Fruit fly (Drosophila melanogaster): ENCODE results near the gene CG9231.

The CG9231 gene

DNA sequence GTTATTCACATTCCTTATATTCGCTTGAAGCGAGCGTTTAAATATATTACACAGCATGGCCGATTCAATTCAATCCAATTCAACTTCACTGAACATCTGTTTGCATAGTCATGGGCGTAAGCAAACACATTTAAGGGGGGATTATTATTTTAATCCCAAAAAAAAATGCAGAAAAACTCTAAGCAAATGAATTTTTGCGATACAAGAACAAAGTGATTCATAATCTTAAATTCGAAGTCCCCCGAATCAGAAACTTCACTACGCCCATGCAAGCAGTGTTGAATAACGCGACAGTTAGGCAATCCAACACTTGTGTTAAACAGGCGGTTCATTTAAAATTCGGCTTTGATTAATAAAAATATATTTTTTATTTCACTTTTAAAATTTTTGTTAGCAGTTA lies 4.6 kb upstream of the CG9231 start, which contains the start of gene CG14100 (continued):
- TF ChIP-seq exex (tag; optimal IDR thresholded peaks at IDR 0.05) (peak; percentile 100), Hr39 (optimal IDR thresholded peaks at IDR 0.05) (no peak), caup (GFP tag; optimal IDR thresholded peaks at IDR 0.05; ENCODE audit: severe bottlenecking) (peak; percentile 100), D19B (GFP tag; optimal IDR thresholded peaks at IDR 0.05) (peak; percentile 99), CG11504 (tag; optimal IDR thresholded peaks at IDR 0.05) (peak; percentile 99), Antp (GFP tag; optimal IDR thresholded peaks at IDR 0.05) (peak; percentile 100), sc (optimal IDR thresholded peaks at IDR 0.05) (no peak), sc (GFP tag; optimal IDR thresholded peaks at IDR 0.05) (peak; percentile 100), btn (GFP tag; optimal IDR thresholded peaks at IDR 0.05) (peak; percentile 100), CG10431 (GFP tag; optimal IDR thresholded peaks at IDR 0.05) (peak; percentile 99), trem (tag; optimal IDR thresholded peaks at IDR 0.05) (peak; percentile 97), CG15073 (GFP tag; optimal IDR thresholded peaks at IDR 0.05) (peak; percentile 97), CG7357 (GFP tag; IDR thresholded peaks at IDR 0.05) (peak; percentile 100), CG34422 (GFP tag; IDR thresholded peaks at IDR 0.05) (peak; percentile 100), CG14667 (GFP tag; IDR thresholded peaks at IDR 0.05) (peak; percentile 100), Hr51 (GFP tag; optimal IDR thresholded peaks at IDR 0.05) (peak; percentile 100), crc (GFP tag; optimal IDR thresholded peaks at IDR 0.05) (peak; percentile 100), tna (GFP tag; IDR thresholded peaks at IDR 0.05; ENCODE audit: partially characterized antibody) (no peak), CG8359 (GFP tag; optimal IDR thresholded peaks at IDR 0.05; ENCODE audit: borderline replicate concordance) (peak; percentile 98), nerfin-2 (GFP tag; IDR thresholded peaks at IDR 0.05; ENCODE audit: partially characterized antibody) (peak; percentile 54; the same call in 1 of the 2 replicates), CG13624 (GFP tag; optimal IDR thresholded peaks at IDR 0.05) (peak; percentile 100), seq (GFP tag; IDR thresholded peaks at IDR 0.05) (peak; percentile 100), Jarid2 (GFP tag; optimal IDR thresholded peaks at IDR 0.05) (peak; percentile 99), pan (optimal IDR thresholded peaks at IDR 0.05) (no peak), pan (GFP tag; optimal IDR thresholded peaks at IDR 0.05 in 1 of 2, IDR thresholded peaks at IDR 0.05 in 1 of 2) (peak in 1 of 2 experiments; percentile 100), Lpt (GFP tag; optimal IDR thresholded peaks at IDR 0.05) (no peak), CG16815 (GFP tag; optimal IDR thresholded peaks at IDR 0.05) (peak; percentile 100), CG13894 (tag; optimal IDR thresholded peaks at IDR 0.05) (peak; percentile 100), esg (GFP tag; conservative IDR thresholded peaks at IDR 0.05) (peak; percentile 100), CG17359 (tag; optimal IDR thresholded peaks at IDR 0.05) (peak; percentile 100), Fer2 (tag; optimal IDR thresholded peaks at IDR 0.05) (peak; percentile 100), NfI (GFP tag; optimal IDR thresholded peaks at IDR 0.05) (peak; percentile 100), ara (GFP tag; IDR thresholded peaks at IDR 0.05) (peak; percentile 100), bowl (GFP tag; IDR thresholded peaks at IDR 0.05) (peak; percentile 100), Ssrp (tag; optimal IDR thresholded peaks at IDR 0.05) (peak; percentile 100), ap (GFP tag; IDR thresholded peaks at IDR 0.05) (peak; percentile 100), HLHmδ (GFP tag; optimal IDR thresholded peaks at IDR 0.05) (peak; percentile 52), ttk (GFP tag; IDR thresholded peaks at IDR 0.05) (peak; percentile 100), Usf (GFP tag; optimal IDR thresholded peaks at IDR 0.05) (peak; percentile 100), CG6689 (GFP tag; IDR thresholded peaks at IDR 0.05) (peak; percentile 100), pho (GFP tag; optimal IDR thresholded peaks at IDR 0.05) (peak; percentile 100), gem (tag; optimal IDR thresholded peaks at IDR 0.05) (peak; percentile 100), Xrp1 (GFP tag; IDR thresholded peaks at IDR 0.05) (peak; percentile 100), CG4617 (GFP tag; optimal IDR thresholded peaks at IDR 0.05; ENCODE audit: borderline replicate concordance) (peak; percentile 100), YL-1 (GFP tag; optimal IDR thresholded peaks at IDR 0.05) (peak; percentile 100), CG6272 (GFP tag; IDR thresholded peaks at IDR 0.05) (peak; percentile 100), pzg (GFP tag; optimal IDR thresholded peaks at IDR 0.05) (peak; percentile 90), lilli (GFP tag; optimal IDR thresholded peaks at IDR 0.05) (peak; percentile 100), Trl (optimal IDR thresholded peaks at IDR 0.05) (no peak), Trl (GFP tag; optimal IDR thresholded peaks at IDR 0.05) (peak; percentile 100), CG12104 (GFP tag; optimal IDR thresholded peaks at IDR 0.05) (peak; percentile 100), CG5245 (GFP tag; optimal IDR thresholded peaks at IDR 0.05) (peak; percentile 100)

All from whole organism, embryonic.